Worm (Caenorhabditis elegans) whole organism, L4 larva: ENCODE measurements around the gene C16C8.12.

Experiments
- ZK546.5 ChIP-seq, 2 experiments: sonication (generic microtip); optimal IDR thresholded peaks; 2 replicates each; lab custom pipeline; 2017; ENCODE audit warnings: missing biosample characterization in 2 of 2, missing genetic modification characterization in 2 of 2
- aha-1 ChIP-seq: fragments of 150-350 bp; peaks from one replicate; lab custom pipeline; 2014; ENCODE audit warnings: missing biosample characterization, missing genetic modification characterization
- ama-1 ChIP-seq: fragments of 150-350 bp; optimal IDR thresholded peaks from 2 replicates; lab custom pipeline; 2014; ENCODE audit warnings: inconsistent platforms, mixed read lengths
- daf-16 ChIP-seq, 3 experiments: sonication (generic microtip); optimal IDR thresholded peaks; 2 replicates each; lab custom pipeline; 2016 to 2017; ENCODE audit warnings: missing genetic modification characterization in 3 of 3, missing genetic modification reagents in 3 of 3, mild to moderate bottlenecking in 2 of 3, missing compliant biosample characterization in 2 of 3, missing biosample characterization in 1 of 3, moderate library complexity in 1 of 3
- nhr-25 ChIP-seq: sonication (generic microtip); optimal IDR thresholded peaks from 2 replicates; lab custom pipeline; 2017; ENCODE audit warnings: missing genetic modification characterization, mild to moderate bottlenecking, missing compliant biosample characterization, antibody characterized with exemption, moderate library complexity, borderline replicate concordance; ENCODE audit not compliant: insufficient read depth
- zfp-3 ChIP-seq: fragments of 200-800 bp; sonication (Bioruptor generic); conservative IDR thresholded peaks from 2 replicates; pipeline ENCODE4 v1.3.6; 2022; ENCODE audit warnings: missing genetic modification reagents, missing genetic modification characterization, missing compliant biosample characterization

ce11 chrII:3461586-3461985, 9.1 kb downstream of the C16C8.12 start, which contains the start of gene C16C8.8:
- TF ChIP-seq zfp-3 (GFP tag; lab: Robert Waterston, UW): no peak
- TF ChIP-seq ama-1: no peak
- no peak for TF ChIP-seq aha-1 (tag; lab: Kevin White, UChicago)
- no peak for TF ChIP-seq nhr-25
- no peak for TF ChIP-seq daf-16 (GFP tag; optimal IDR thresholded peaks at IDR 0.05; lab: Kevin White, UChicago)
- no peak for TF ChIP-seq daf-16 (tag; optimal IDR thresholded peaks at IDR 0.05; lab: Kevin White, UChicago)
- no peak for TF ChIP-seq ZK546.5 (tag; optimal IDR thresholded peaks at IDR 0.05; lab: Kevin White, UChicago)
